Fruit fly (Drosophila melanogaster): ENCODE results near the gene CG42831.

The CG42831 gene

DNA sequence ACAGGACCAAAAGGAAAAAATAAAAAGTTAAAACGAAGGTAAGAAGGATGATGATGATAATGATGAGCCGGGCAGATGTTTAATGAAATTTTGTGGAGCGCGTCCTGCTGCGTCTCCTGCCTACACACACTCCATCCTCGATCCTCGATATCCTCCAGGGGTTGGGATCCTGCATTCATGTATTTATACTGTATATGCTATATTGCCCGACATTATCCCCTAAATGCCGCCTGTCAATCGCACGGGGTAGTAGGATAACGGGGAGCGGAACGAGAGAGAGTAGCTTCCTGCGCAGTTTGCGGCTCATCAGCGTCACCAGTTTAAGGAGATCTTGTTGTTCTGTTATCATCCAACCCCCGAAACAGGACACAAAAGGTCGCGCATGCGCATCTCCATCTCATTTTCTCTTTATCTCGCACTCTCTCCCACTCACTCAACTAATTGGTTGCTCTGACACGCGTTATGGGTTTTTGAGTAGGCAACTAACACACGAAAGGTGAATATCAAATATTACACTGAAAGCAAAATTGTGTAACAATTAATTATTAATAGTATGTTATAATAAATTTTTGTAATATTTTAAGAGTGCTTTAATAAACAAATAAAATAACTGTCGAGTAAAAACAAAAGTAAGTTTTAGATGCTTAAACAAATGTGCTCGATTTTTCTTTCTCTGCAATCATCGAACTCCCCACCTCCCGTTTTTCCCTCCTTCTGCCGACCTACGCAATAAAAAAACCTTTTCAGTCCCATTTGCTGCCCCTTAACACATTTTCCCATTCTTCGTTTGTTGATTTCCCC, 45.2 kb upstream of the CG42831 start (continued):
- peak; percentile 78 for TF ChIP-seq CG17568 (GFP tag; optimal IDR thresholded peaks at IDR 0.05)
- TF ChIP-seq CG7271 (tag; optimal IDR thresholded peaks at IDR 0.05), result peak; percentile 83
- TF ChIP-seq mld (GFP tag; IDR thresholded peaks at IDR 0.05; ENCODE audit: partially characterized antibody), result no peak
- peak; percentile 92 for TF ChIP-seq CG4820 (GFP tag; optimal IDR thresholded peaks at IDR 0.05)
- no peak for TF ChIP-seq Oaz (GFP tag; IDR thresholded peaks at IDR 0.05)
- no peak for TF ChIP-seq Scr (GFP tag; IDR thresholded peaks at IDR 0.05; ENCODE audit: partially characterized antibody)
- TF ChIP-seq CG14860 (GFP tag; IDR thresholded peaks at IDR 0.05; ENCODE audit: partially characterized antibody), result no peak
- peak; percentile 13 for TF ChIP-seq CG13624 (GFP tag; optimal IDR thresholded peaks at IDR 0.05)
- no peak for TF ChIP-seq emc (GFP tag; optimal IDR thresholded peaks at IDR 0.05)
- TF ChIP-seq CG12659 (GFP tag; optimal IDR thresholded peaks at IDR 0.05), result peak; percentile 65
- TF ChIP-seq CG1792 (GFP tag; optimal IDR thresholded peaks at IDR 0.05), result no peak
- peak; percentile 62 for TF ChIP-seq CG9215 (GFP tag; IDR thresholded peaks at IDR 0.05)
- no peak for TF ChIP-seq Mes4 (GFP tag; optimal IDR thresholded peaks at IDR 0.05)
- no peak for TF ChIP-seq ato (GFP tag; IDR thresholded peaks at IDR 0.05; ENCODE audit: partially characterized antibody)
- peak; percentile 66 for TF ChIP-seq Rx (GFP tag; IDR thresholded peaks at IDR 0.05)
- TF ChIP-seq bcd (GFP tag; optimal IDR thresholded peaks at IDR 0.05), result peak; percentile 83
- peak; percentile 20 for TF ChIP-seq CG13296 (GFP tag; optimal IDR thresholded peaks at IDR 0.05)
- peak; percentile 84 for TF ChIP-seq tio (GFP tag; optimal IDR thresholded peaks at IDR 0.05)
- TF ChIP-seq CG12744 (GFP tag; optimal IDR thresholded peaks at IDR 0.05), result no peak
- no peak for TF ChIP-seq Tbp (GFP tag; optimal IDR thresholded peaks at IDR 0.05)
- peak; percentile 80 for TF ChIP-seq E2f1 (GFP tag; IDR thresholded peaks at IDR 0.05)
- TF ChIP-seq ase (GFP tag; IDR thresholded peaks at IDR 0.05), result peak; percentile 69; the same call in 1 of the 3 replicates
- TF ChIP-seq ac (GFP tag; optimal IDR thresholded peaks at IDR 0.05), result peak; percentile 93
- TF ChIP-seq crol (GFP tag; IDR thresholded peaks at IDR 0.05), result peak; percentile 83
- TF ChIP-seq Fer1 (GFP tag; optimal IDR thresholded peaks at IDR 0.05), result peak; percentile 13
- peak; percentile 88 for TF ChIP-seq CG17359 (tag; optimal IDR thresholded peaks at IDR 0.05)
- peak; percentile 94 for TF ChIP-seq CG6254 (GFP tag; optimal IDR thresholded peaks at IDR 0.05)
- peak; percentile 69; the same call in 2 of the 3 replicates for TF ChIP-seq H15 (GFP tag; IDR thresholded peaks at IDR 0.05)
- peak; percentile 50; the same call in 1 of the 2 replicates for TF ChIP-seq aop (GFP tag; IDR thresholded peaks at IDR 0.05)
- TF ChIP-seq gce (GFP tag; IDR thresholded peaks at IDR 0.05), result peak; percentile 80; the same call in 2 of the 3 replicates
- peak; percentile 19 for TF ChIP-seq CG3163 (GFP tag; optimal IDR thresholded peaks at IDR 0.05)
- TF ChIP-seq Nf-YB (GFP tag; optimal IDR thresholded peaks at IDR 0.05), result peak; percentile 83
- peak; percentile 79 for TF ChIP-seq dmrt99B (tag; optimal IDR thresholded peaks at IDR 0.05)
- TF ChIP-seq CG2202 (tag; optimal IDR thresholded peaks at IDR 0.05), result peak; percentile 98
- TF ChIP-seq CG12071 (GFP tag; optimal IDR thresholded peaks at IDR 0.05), result no peak
- TF ChIP-seq fd3F (GFP tag; optimal IDR thresholded peaks at IDR 0.05), result no peak
- TF ChIP-seq fru (optimal IDR thresholded peaks at IDR 0.05), result no peak
- TF ChIP-seq CG7786 (GFP tag; optimal IDR thresholded peaks at IDR 0.05), result peak; percentile 27
- TF ChIP-seq CG3847 (GFP tag; IDR thresholded peaks at IDR 0.05), result peak; percentile 59; the same call in 1 of the 2 replicates
- TF ChIP-seq ken (GFP tag; IDR thresholded peaks at IDR 0.05), result peak; percentile 72; the same call in 2 of the 3 replicates
- peak; percentile 54 for TF ChIP-seq CG9817 (tag; optimal IDR thresholded peaks at IDR 0.05)
- TF ChIP-seq grau (tag; optimal IDR thresholded peaks at IDR 0.05), result peak; percentile 91
- no peak for TF ChIP-seq CG7987 (GFP tag; optimal IDR thresholded peaks at IDR 0.05)
- TF ChIP-seq tup (GFP tag; optimal IDR thresholded peaks at IDR 0.05), result peak; percentile 48
- TF ChIP-seq zf30C (GFP tag; optimal IDR thresholded peaks at IDR 0.05), result peak; percentile 99
- no peak for TF ChIP-seq NFAT (GFP tag; IDR thresholded peaks at IDR 0.05)
- peak; percentile 83 for TF ChIP-seq CG12299 (tag; optimal IDR thresholded peaks at IDR 0.05)
- TF ChIP-seq Doc3 (GFP tag; IDR thresholded peaks at IDR 0.05; ENCODE audit: partially characterized antibody), result no peak
- peak; percentile 85 for TF ChIP-seq ro (GFP tag; IDR thresholded peaks at IDR 0.05)

Data from whole organism, embryonic.